Fruit fly (Drosophila melanogaster): Measurements from ENCODE around the gene CG43072.

Gene CG43072

DNA sequence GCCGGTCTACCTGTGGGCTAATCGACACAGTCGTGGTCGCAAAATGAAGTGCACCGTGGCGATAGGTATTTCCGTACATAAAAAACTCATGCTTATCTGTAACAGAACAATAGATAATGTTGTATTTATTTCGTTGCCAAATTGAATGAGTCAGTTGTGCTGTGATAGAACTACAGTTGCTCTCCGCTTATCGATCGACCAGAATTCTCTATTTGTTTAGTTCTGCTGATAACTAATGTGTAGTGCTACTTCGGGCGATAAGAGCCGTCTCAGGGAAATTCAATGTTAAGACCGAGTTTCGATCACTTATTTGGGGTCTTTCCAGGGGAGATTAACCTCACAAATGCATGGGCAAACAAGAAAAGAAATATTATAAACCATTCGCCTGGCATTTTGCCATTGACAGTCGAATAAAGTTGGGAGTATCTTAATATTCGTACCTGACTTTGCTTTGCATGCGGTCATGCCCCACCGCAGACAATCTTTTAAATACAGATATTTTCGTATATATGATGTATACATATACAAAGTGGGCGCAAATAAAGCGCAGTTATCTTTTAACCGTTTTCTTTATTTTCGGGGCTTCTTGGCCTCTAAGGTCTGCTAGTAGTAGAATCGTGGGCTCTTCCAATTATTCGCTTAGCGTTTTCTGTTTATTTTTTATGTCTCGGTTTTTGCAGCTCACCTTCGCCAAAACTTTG, 29.2 kb upstream of the CG43072 start:
- TF ChIP-seq CG8478 (optimal IDR thresholded peaks at IDR 0.05) (no peak), CTCF (optimal IDR thresholded peaks at IDR 0.05) (no peak)

DNA sequence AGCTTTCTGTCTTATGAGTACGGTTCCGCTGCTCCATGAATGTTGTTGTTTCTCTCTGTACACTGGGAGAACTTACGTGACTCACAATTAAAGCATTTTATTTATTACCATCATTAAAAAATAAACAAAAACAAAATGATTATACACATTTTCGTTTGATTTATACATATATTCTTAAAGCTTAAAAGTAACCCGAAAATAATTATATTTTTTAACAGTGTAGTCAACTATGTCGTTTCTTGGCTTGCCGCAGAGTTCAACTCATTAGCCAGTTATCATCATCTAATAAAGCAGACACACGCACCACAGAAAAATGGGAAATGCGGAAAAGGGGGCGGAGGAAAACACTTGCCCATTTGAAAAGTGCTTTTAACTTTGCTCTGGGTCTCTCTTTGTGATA, 28.2 kb upstream of the CG43072 start:
- no peak for TF ChIP-seq CTCF (optimal IDR thresholded peaks at IDR 0.05)
- no peak for TF ChIP-seq CG8478 (optimal IDR thresholded peaks at IDR 0.05)

- no peak for TF ChIP-seq CTCF (optimal IDR thresholded peaks at IDR 0.05)
- no peak for TF ChIP-seq CG8478 (optimal IDR thresholded peaks at IDR 0.05)
These were observed 24.8 kb upstream of the CG43072 start for dm6 chr3L:21040831-21041230.

DNA sequence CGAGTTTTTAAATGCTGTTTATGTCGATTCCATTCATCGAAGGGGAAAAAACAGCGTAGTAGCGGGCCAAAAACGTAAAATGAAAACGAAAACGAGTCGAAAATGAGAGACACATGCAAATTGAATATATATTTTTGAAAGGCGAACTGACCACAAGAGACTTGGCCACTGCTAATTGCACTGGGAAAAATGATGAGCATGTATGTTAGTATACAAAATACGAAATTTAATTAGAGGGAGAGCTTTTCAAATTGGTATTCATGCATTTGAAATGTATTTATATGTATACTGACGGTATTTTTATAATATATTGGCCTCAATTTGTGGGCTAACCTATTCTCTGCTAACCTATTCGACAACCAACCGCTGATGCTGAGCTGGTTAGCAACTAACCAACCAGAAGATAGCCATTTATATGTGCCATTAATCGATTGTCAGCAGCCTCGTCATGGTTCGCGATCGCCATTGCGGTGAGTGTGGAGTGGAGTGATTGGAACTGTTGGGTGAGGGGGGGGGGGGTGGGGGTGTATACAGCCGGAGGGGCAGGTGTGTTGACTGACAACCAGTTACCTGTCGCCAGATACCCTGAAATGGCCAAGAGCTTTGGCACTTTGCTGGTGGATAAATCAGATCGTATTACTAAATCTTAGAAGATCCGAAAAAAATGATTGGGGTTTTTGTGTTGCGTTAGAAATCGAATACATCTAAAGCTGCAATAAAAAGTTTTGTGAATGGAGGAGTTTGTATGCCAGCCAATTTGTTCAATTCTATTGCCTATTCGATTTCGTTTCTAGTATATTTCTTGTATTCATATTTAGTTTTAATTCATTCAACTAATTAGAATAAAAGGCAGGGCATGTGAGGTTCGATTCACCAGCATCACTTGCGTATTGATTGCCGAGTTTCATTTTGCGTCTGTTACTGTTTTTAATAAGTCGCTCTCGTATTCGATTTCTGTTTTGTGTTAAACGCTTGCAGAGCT, 23.4 kb upstream of the CG43072 start:
- TF ChIP-seq CG8478 (optimal IDR thresholded peaks at IDR 0.05) (no peak), CTCF (optimal IDR thresholded peaks at IDR 0.05) (no peak)

- no peak for TF ChIP-seq CG8478 (optimal IDR thresholded peaks at IDR 0.05)
- TF ChIP-seq CTCF (optimal IDR thresholded peaks at IDR 0.05) = no peak
These were observed 22.2 kb upstream of the CG43072 start for dm6 chr3L:21043435-21043834.

dm6 chr3L:21043894-21044682, 21.6 kb upstream of the CG43072 start:
- TF ChIP-seq CTCF (optimal IDR thresholded peaks at IDR 0.05) (no peak), CG8478 (optimal IDR thresholded peaks at IDR 0.05) (no peak)

- no peak for TF ChIP-seq CTCF (optimal IDR thresholded peaks at IDR 0.05)
- no peak for TF ChIP-seq CG8478 (optimal IDR thresholded peaks at IDR 0.05)
These were observed 20.9 kb upstream of the CG43072 start for dm6 chr3L:21044721-21045120.

dm6 chr3L:21046107-21046708, 19.4 kb upstream of the CG43072 start:
- no peak for TF ChIP-seq CTCF (optimal IDR thresholded peaks at IDR 0.05)
- no peak for TF ChIP-seq CG8478 (optimal IDR thresholded peaks at IDR 0.05)

- TF ChIP-seq CG8478 (optimal IDR thresholded peaks at IDR 0.05) (no peak), CTCF (optimal IDR thresholded peaks at IDR 0.05) (no peak)
These were observed 18.6 kb upstream of the CG43072 start for dm6 chr3L:21047037-21047436.

DNA sequence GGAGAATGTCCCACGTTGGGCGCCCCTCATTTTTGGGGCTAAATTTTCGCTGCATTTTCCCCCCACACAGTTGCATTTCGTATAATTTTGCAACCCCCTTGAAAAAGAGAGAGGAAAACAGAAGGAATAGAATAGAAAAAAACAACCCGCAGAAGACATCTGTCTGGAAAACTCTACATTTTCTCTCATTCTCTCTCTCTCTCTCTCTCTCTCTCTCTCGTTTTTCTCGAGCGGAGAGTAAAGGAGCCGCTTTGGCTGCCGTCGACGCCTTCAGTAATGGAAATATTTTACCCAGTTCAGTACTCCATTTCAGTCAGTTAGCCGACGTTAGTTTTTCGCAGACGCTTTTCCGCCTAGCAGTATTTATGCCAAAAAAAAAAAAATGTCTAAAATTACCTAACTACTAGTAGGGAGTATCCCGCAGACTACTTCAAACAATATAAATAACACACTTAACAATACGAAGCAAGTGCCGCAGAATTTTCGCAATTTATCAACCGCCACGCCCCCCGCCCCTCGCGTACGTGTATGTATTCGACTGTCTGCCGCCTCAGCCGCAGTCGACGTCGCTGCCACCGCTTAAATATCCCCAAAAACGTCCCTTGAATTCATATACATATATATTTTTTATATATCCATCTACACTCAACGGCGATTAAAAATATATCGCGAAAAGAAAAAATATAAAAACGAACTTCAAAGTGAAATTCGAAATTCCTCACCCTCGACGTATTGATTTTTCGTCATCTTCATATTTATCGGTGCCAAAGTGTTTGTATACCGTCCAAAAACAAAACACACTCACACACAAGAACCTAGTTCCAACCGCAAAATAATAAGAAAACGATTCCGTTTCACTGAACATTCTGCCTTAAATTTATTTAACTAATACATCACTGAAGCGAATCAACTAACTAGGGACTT, 17.7 kb upstream of the CG43072 start:
- TF ChIP-seq CTCF (optimal IDR thresholded peaks at IDR 0.05) = no peak
- TF ChIP-seq CG8478 (optimal IDR thresholded peaks at IDR 0.05) = no peak

DNA sequence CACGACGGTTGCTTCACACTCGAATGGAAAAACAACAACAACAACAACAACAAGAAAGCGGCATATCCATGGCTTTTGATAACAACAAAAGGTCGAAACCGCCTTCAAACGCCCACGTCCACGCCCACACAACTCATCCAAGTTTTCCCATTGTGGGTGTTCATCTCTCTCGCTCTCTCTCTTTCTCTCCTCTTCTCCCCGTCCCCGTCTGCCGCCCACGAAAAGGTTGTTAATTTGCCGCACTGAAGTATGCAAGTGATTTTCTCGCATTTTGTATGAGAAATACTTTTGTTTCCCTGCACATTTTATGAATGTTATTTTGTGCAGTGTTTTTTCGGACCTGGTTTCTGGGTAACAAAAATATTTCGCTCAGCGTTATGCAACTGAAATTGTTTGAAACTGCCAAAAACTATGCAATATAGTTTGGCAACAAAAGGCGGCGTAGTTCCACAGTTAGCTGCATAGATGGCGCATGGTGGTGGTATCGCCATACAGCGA, 16.2 kb upstream of the CG43072 start:
- no peak for TF ChIP-seq CG8478 (optimal IDR thresholded peaks at IDR 0.05)
- TF ChIP-seq CTCF (optimal IDR thresholded peaks at IDR 0.05) = peak; percentile 98

- TF ChIP-seq CG8478 (optimal IDR thresholded peaks at IDR 0.05) (no peak), CTCF (optimal IDR thresholded peaks at IDR 0.05) (no peak)
These were observed 15.4 kb upstream of the CG43072 start for dm6 chr3L:21050068-21050736.

Measured in S2 (cell line).